Fruit fly (Drosophila melanogaster) whole organism, larva: Measurements from ENCODE around the gene CG14218.

Experiments
- noc ChIP-seq: fragments of 200-800 bp; sonication (Bioruptor generic); optimal IDR thresholded peaks from 3 replicates; lab custom pipeline; 2019; ENCODE audit warnings: missing biosample characterization, mild to moderate bottlenecking, missing genetic modification characterization, moderate library complexity

The CG14218 gene

DNA sequence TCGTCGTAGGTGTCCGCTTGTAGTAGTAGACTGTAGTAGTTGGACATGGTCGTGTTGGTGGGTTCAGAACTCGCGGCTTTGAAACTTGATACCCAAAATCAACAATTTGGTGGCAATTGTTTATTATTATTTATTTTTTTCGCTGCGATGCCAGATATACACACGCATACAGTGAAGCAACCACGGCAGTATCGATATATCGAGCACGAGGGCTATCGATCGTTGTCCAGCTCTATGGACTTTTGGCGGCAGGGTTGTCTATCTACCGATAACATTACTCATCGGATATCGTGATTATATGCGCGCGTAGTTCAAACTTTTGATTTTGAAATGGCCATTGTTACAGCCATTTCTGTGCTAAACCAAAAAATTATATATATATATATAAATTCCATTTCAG lies 19.9 kb upstream of the CG14218 start, which contains the start of gene CG14220:
TSS of gene CG14220 (minus strand) at position 208 of the 400 bp plus-strand sequence.
- TF ChIP-seq noc (tag; lab: Kevin White, UChicago): no peak

DNA sequence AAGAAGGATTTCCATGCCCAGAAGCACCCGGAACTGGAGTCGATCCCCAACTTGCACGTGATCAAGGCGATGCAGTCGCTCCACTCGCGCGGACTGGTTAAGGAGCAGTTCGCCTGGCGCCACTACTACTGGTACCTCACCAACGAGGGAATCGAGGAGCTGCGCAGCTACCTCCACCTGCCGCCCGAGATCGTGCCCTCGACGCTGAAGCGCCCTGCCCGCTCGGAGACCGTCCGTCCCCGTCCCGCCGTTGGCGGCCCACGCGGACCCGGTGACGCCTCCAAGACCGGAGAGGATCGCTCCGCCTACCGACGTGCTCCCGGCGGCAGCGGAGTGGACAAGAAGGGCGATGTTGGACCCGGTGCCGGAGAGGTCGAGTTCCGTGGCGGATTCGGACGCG lies 16.7 kb upstream of the CG14218 start:
- no peak for TF ChIP-seq noc (tag; lab: Kevin White, UChicago)

DNA sequence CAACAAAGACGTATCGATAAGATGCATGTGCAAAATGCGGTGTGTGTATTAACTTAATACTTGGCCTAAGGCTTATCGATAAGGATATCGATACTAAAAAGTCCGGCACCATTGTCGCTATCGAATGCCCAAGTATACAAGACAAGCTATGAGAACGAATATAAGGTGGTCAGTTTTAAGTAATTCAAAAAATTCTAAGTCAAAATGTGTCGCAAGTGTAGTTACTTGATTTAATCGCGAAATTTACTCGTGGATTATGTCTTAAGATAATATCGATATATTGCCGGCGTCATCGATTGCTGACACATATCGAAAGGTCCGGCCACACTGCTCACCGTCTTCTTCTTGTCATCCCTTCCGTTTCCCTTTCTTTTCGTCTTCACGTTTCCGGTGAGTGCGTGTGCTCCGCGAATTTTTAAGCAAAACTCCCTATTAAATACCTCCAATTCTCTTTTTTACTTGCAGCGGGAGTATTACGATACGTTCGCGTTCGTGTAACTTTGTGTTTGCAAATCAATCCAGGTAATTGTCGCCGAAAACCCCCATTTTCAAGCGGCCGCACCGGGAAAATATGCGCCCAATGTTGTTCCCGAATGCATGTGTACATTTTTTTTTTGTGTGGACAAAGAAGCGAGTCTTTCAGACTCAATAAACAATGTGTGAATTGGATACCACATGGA lies 16.0 kb upstream of the CG14218 start, which contains the start of gene RpS10b:
TSS of gene RpS10b (plus strand) at position 348 of the 680 bp plus-strand sequence.
- peak; percentile 74 for TF ChIP-seq noc (tag; lab: Kevin White, UChicago)

DNA sequence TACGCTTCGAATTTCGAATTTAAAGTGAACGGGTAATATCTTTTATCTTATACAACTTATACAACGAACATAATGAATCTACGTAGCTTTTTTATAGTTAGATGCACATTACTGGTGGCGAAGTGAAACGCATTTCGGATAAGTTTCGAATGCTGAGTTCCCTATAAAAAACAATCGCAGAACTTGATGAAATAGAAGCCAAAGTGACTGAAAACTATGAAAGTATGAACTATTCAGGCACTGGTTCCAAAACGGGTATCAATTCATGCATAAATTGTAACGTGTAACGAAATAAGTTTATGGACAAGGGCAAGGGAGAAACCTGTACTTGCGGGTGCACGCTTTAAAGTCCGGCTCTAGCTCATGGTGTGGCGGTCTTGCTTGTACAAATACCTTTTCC lies 14.1 kb upstream of the CG14218 start:
- TF ChIP-seq noc (tag; lab: Kevin White, UChicago): no peak

DNA sequence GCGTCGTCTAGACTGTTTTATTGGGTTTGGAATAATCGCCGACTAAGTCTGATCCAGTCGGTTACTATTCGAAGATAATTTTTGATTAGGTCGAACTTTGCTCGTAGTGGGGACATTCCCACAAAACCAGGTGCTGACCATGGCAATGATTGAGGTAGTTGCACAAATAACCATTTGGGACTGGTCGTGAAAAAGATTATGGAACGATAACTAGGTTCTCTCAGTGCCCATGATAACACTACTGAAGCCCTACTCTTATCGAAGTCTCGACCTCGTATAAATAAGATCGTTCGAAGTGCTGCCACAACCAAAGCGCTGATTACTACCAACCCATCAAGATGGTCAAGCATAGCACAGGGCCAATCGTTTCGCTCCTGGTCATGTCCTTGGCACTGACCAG lies 10.5 kb upstream of the CG14218 start, which contains the start of gene CG14205:
TSS of gene CG14205 (plus strand) at position 301 of the 400 bp plus-strand sequence.
- TF ChIP-seq noc (tag; lab: Kevin White, UChicago): no peak

DNA sequence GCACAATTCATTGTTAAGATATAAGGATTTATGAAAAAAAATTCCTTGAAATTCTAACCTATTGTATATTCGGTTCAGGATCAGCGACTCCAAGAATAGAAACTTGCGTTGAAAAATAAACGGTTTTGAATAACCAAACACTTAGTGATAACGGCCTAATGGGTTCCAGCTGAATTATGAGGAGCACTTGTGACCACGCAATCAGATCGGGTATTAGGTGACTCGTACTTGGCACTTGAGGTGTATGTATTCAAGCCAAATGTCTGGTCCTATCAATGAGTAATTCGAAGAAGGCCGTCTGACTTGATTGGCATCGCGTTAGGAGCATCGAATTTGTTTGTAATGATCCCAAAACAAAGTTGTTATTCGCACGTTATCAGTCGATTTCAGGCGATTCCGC lies 8.8 kb upstream of the CG14218 start:
- no peak for TF ChIP-seq noc (tag; lab: Kevin White, UChicago)

DNA sequence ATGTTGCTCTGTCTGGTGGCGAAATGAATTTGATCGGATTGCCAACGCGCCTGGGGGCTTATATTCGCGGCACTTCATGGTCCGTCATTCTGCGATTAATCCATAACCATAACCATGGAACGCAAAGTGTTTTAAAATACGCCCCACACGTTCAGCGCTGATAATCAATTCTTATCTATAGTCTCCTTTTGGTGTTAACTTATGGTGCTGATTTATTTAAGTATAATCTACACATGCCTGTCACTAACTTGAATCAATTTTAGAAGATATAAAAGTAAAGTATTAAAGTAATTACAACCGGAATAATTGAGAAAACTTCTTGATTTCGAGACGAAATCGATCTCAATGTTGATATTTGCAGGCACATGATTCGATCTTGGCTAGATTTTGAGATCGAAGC lies 8.3 kb upstream of the CG14218 start, which contains the start of gene CG14219:
TSS of gene CG14219 (minus strand) at position 101 of the 400 bp plus-strand sequence.
- no peak for TF ChIP-seq noc (tag; lab: Kevin White, UChicago)

DNA sequence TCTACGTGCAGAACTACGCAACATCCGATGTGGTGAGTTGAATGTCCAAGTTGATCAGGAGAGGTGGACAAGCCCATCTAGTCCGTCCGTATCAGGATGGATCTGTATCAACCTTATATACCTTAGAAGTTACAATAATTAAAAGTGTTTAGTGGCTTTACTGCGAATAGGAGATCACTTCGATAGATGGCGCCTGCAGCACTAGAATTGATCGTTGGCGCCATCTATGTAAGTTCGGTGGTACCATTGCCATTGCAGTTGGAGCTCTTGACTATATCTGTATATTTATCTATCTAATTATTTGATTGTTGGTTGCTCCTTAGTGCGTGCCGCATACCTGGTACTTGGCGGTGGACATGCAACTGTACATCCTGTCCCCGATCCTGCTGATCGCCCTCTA lies 3.4 kb upstream of the CG14218 start:
- no peak for TF ChIP-seq noc (tag; lab: Kevin White, UChicago)

DNA sequence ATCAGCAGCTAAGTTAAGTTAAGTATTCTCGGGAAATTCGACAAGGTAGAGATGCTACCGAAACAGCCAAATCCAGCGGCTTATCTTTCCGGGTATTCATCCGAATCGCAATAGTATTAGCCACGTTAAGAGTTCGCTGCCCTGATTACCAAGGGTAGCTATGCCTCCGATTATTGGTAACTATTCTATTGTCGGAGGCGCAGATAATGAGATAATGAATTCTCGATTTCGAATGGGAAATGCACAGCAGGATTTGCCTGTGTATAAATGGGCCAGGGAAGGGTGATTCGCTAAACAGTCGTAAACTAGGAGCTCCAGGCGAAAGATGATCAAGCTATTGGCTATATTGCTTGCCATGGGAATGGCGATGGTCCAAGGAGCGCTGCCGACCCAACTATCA lies 1.5 kb upstream of the CG14218 start, which contains the start of gene CG14204:
TSS of gene CG14204 (plus strand) at position 301 of the 400 bp plus-strand sequence.
- TF ChIP-seq noc (tag; lab: Kevin White, UChicago): no peak

DNA sequence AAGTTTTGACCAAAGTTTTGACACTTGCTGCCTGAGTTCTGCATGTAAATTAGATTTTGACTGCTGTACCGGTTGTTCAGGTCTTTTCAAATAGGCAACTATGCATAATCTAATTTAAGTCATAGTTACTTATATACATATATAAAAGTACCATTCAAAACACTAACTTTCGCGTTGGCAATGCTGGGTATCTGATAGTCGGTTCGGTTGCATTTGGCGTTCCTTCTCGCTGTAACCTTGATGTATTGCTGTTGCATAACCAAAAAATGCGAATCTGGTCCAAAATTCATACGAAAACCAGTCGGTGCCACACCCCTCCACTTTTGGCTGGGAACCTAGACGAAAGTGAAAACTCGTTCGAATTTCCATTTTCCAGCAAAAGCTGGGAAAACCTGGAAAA lies 951 bp upstream of the CG14218 start:
- TF ChIP-seq noc (tag; lab: Kevin White, UChicago): no peak

DNA sequence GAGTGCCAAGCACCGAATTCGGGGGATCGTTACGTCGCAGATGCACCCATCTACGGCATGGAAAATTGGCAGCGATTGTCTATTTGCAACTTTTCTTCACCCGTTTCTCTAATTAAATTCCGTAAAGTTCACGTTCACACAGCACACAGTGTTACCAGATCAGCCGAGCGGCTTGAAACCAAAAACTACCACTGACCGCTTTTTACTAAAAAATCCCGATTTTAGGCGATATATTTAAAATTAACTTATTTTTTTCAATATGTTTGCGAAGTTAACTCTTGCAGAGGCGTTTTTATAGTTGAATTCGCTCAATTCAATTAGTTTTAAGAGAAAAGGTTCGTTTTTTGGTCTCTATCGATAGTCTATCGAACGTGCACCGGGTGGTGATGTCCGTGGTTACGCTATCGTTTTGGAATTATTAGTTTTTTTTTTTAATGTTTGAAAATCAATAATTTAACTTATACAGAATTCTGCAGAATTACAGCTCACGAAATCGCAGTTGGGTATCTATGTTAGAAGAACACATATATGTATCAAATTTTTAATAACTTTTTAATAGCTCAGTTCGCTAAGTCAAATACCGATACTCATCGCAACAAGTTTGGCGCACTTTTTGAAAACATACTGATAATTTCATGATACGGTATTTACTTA lies 2.0 kb downstream of the CG14218 start, which contains the start of gene Tao:
TSS of gene Tao (minus strand) at position 153 of the 654 bp plus-strand sequence.
- no peak for TF ChIP-seq noc (tag; lab: Kevin White, UChicago)

DNA sequence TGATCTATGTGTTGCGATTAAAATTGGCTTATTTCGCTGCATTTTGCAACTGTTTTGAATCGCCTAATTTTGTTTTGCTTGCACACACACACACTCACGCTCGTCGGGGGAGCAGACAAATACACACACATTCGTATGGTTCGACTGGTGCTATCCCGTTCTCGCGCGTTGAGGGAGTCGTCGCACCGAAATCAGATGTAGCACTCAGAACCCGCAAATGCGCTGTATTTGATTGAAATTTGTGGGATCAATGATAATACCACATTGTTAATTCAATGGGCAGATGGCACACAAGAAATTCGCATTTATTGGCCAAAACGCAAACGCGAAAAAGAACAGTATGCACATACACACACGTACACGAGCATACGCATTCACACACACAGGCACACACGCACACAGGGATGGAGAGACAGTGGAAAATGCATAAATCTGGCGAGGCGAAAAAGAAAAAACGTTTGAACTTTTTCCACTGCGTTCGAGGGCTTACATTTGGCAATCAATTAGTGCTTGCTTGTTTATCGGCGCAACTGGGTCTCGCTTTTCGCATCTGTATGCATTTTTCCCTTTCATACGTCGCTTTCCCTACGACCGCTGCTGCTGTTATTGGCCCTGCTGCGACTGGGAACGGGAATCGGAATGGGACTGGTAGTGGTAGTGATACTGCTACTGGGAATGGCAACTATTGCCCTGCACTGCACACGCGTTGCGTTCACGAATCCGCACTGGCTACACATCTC lies 2.7 kb downstream of the CG14218 start:
- no peak for TF ChIP-seq noc (tag; lab: Kevin White, UChicago)

DNA sequence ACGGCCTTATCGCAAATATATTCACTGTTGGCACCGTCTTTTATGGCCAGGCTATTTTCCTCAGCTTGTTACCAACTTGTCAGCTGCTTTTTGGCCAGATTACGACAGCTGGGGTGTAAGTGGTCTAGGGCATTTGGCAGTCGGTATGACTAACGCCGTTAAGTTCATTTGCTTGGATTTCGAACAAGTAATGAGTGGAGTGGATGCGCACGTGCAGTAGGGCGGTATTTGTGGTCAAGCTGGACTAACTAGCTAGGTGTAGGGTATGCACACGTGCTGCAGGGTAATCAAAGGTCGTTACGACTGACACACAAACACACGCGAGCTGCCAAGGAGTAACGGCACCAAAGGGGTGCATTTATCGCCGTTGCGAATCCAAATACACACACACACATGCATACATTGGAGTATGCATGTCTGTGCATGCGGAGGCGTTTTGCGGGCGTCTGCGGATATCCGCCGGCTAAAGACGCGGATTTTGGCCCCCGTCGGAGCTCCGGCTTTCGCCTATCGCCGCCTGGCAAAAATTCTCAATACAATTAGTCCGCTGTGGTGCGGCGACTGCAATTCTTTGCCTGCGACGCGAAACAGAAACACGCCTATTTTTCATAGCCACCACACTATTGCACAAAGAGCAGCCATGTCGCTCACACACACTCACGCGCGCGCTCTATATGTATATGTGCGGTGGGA lies 3.7 kb downstream of the CG14218 start:
- no peak for TF ChIP-seq noc (tag; lab: Kevin White, UChicago)

DNA sequence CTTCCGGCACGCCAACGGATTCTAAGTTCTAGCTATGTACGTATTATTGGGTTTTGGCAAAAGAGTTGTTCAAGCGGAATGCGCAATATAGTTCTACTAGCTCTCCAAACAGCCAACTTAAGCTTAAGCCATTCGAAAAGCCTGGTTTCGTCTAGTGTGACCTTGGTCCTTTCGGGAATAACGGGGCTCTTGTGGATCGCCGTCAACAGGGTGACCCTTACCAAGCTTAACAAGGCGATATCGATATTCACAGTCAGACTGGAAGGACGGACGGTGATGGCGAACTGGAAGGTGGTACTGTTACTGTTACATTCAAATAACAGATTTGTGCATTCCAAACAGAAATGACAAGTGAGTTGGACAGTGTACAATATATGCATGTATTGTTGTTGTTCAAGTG lies 8.1 kb downstream of the CG14218 start:
- TF ChIP-seq noc (tag; lab: Kevin White, UChicago): no peak

DNA sequence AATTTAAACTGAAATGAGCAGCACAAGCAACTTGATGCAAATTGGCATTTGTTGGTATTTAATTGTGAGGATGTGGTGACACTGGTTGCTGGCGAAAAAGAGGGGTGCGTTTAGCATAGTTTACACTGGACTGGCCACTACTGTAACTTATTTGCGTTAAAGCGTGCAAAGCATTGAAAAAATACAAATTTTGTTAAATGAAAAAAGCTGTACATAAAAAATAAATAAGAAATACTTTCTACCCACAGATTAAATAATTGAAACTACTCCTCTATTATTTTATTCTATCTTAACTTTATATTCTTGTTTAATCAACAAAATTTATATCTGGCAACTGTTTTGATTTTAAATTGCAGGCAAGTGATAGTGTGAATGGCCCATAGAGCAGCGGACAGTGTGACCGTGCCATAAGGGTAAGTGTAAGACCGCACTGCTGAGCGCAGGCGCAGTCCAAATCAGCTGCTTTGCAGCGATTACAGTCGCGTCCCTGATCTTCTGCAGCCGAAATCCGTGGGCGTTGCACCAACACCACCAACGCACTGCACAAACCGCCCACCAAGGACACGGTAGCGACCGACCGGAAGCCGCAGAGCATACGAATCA lies 16.0 kb downstream of the CG14218 start, which contains the start of the genes Grip84 and car:
TSS of gene Grip84 (minus strand) at position 51 of the 603 bp plus-strand sequence.
TSS of gene car (plus strand) at position 306 of the 603 bp plus-strand sequence.
- no peak for TF ChIP-seq noc (tag; lab: Kevin White, UChicago)
